Fruit fly (Drosophila melanogaster): Measurements from ENCODE around the gene GstD1.

Gene GstD1

dm6 chr3R:12350497-12350896, 18.6 kb downstream of the GstD1 start, which contains the start of gene CG10038 (continued):
- peak; percentile 63 for TF ChIP-seq CG30403 (GFP tag; optimal IDR thresholded peaks at IDR 0.05)
- peak; percentile 42 for TF ChIP-seq CG8290 (GFP tag; optimal IDR thresholded peaks at IDR 0.05)
- no peak for TF ChIP-seq CG8290 (tag; optimal IDR thresholded peaks at IDR 0.05)
- TF ChIP-seq tna (GFP tag; IDR thresholded peaks at IDR 0.05; ENCODE audit: partially characterized antibody), result peak; percentile 91
- TF ChIP-seq chif (GFP tag; optimal IDR thresholded peaks at IDR 0.05), result peak in 1 of 2 experiments; percentile 15
- TF ChIP-seq Bteb2 (GFP tag; optimal IDR thresholded peaks at IDR 0.05), result no peak
- TF ChIP-seq Hr78 (GFP tag; optimal IDR thresholded peaks at IDR 0.05), result no peak
- TF ChIP-seq PHDP (tag; optimal IDR thresholded peaks at IDR 0.05), result peak; percentile 41
- peak; percentile 92 for TF ChIP-seq CG34224 (GFP tag; IDR thresholded peaks at IDR 0.05; ENCODE audit: partially characterized antibody)

dm6 chr3R:12347659-12348058, 21.4 kb downstream of the GstD1 start:
- TF ChIP-seq CG10366 (GFP tag; IDR thresholded peaks at IDR 0.05) (no peak), dm (GFP tag; optimal IDR thresholded peaks at IDR 0.05) (no peak), Adf1 (GFP tag; IDR thresholded peaks at IDR 0.05) (0 out of 2 replicates have a peak, but pooled peaks have one; percentile 8), B-H2 (GFP tag; optimal IDR thresholded peaks at IDR 0.05) (no peak), CG32767 (GFP tag; IDR thresholded peaks at IDR 0.05) (peak; percentile 29; the same call in 1 of the 2 replicates), Hand (GFP tag; optimal IDR thresholded peaks at IDR 0.05) (no peak), tx (GFP tag; optimal IDR thresholded peaks at IDR 0.05) (no peak), lbe (GFP tag; optimal IDR thresholded peaks at IDR 0.05) (no peak), CG12071 (GFP tag; optimal IDR thresholded peaks at IDR 0.05) (peak; percentile 20), pzg (GFP tag; optimal IDR thresholded peaks at IDR 0.05) (no peak), ewg (GFP tag; optimal IDR thresholded peaks at IDR 0.05) (peak; percentile 74), wek (GFP tag; optimal IDR thresholded peaks at IDR 0.05) (no peak), tgo (GFP tag; IDR thresholded peaks at IDR 0.05) (no peak), aop (GFP tag; IDR thresholded peaks at IDR 0.05) (no peak), dysf (GFP tag; IDR thresholded peaks at IDR 0.05) (no peak), CG32532 (GFP tag; IDR thresholded peaks at IDR 0.05) (0 out of 2 replicates have a peak, but pooled peaks have one; percentile 9), maf-S (GFP tag; optimal IDR thresholded peaks at IDR 0.05) (no peak), CG17829 (tag; optimal IDR thresholded peaks at IDR 0.05) (no peak), CG6175 (GFP tag; IDR thresholded peaks at IDR 0.05) (no peak), ase (GFP tag; IDR thresholded peaks at IDR 0.05) (no peak), Atf3 (GFP tag; optimal IDR thresholded peaks at IDR 0.05) (no peak), NC2β (GFP tag; optimal IDR thresholded peaks at IDR 0.05) (no peak), CG4360 (GFP tag; IDR thresholded peaks at IDR 0.05) (no peak), D (optimal IDR thresholded peaks at IDR 0.05) (no peak), D (GFP tag; optimal IDR thresholded peaks at IDR 0.05) (no peak), oc (tag; optimal IDR thresholded peaks at IDR 0.05) (no peak), jigr1 (GFP tag; IDR thresholded peaks at IDR 0.05) (no peak), CG12769 (tag; optimal IDR thresholded peaks at IDR 0.05) (no peak), Lhr (GFP tag; optimal IDR thresholded peaks at IDR 0.05) (no peak), rib (GFP tag; IDR thresholded peaks at IDR 0.05) (no peak), Drgx (GFP tag; IDR thresholded peaks at IDR 0.05) (no peak), CG1832 (GFP tag; optimal IDR thresholded peaks at IDR 0.05) (peak; percentile 37), CG33213 (GFP tag; optimal IDR thresholded peaks at IDR 0.05) (no peak), ind (GFP tag; optimal IDR thresholded peaks at IDR 0.05) (no peak), CG18011 (GFP tag; optimal IDR thresholded peaks at IDR 0.05) (no peak), Deaf1 (tag; optimal IDR thresholded peaks at IDR 0.05) (peak; percentile 84), Nf-YB (GFP tag; optimal IDR thresholded peaks at IDR 0.05) (peak; percentile 78), Doc3 (GFP tag; IDR thresholded peaks at IDR 0.05; ENCODE audit: partially characterized antibody) (no peak), Dref (GFP tag; IDR thresholded peaks at IDR 0.05) (no peak), CG10321 (GFP tag; IDR thresholded peaks at IDR 0.05) (peak; percentile 73), inv (GFP tag; IDR thresholded peaks at IDR 0.05; ENCODE audit: partially characterized antibody) (no peak), CG32772 (GFP tag; IDR thresholded peaks at IDR 0.05) (no peak)
